Fruit fly (Drosophila melanogaster): ENCODE results near the gene Alp9.

Alp9 gene

DNA sequence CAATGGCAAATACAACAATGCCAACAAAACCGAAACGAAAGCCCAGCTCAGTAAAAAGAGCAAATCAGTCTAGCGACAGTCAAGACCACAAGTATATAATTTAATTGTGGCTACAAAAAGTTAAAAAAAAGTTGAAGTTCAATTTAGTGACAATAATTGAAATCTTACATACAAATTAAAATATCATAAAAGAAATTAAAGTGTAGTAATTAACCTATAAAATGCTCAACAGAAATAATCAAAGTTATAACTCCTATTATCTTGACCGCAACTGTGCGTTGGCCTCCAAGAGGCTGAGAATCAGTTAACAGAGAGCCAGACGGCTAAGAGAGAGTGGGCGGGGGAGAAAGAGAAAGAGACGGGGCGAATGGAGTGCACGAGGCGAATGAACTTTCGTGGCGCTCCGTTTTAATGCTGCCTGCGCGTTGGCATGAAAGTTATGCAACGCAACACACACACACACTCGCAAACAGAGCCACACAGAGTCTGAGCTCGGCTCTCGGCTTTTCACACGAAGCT, 16.4 kb downstream of the Alp9 start:
- TF ChIP-seq CTCF (optimal IDR thresholded peaks at IDR 0.05) (no peak), CG8478 (optimal IDR thresholded peaks at IDR 0.05) (no peak)

DNA sequence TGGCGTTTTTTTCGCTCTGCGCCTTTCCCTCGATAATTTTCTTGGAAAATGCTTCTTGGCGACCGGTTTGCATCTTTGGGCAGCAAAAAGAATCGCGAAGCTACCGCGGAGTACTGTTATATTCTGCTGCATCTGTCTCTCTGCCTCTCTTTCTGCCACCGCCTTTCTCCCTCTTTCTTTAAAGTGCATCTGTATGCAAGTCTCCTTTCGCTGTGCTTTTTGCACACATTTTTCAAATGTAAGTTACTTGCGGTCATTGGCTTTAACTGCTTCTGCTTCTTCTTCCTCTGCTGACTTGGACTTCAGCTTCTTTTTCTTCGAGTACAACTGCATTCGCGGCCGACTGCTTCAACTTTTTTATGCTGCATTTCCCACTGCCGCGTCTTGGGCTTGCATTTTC, 20.4 kb downstream of the Alp9 start:
- TF ChIP-seq CG8478 (optimal IDR thresholded peaks at IDR 0.05) = no peak
- TF ChIP-seq CTCF (optimal IDR thresholded peaks at IDR 0.05) = no peak

DNA sequence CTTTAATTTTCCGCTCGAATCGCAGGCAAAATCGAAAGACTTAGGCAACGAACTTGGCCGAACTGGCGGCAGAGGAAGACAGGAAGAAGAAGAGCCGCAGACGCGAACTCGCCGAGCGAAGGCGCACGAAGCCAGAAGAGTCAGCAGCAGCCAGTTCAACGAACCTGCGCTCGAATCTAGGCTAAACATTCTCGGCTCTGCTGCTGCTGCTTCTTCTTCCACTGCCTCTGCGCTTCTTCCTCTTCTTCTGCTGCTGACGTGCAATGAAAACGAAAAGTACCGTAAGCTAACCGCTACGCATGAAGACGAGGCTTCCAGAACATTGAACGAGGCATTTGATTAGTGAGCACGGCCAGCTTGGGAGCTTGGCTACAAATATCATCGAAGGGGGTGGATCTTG, 21.1 kb downstream of the Alp9 start:
- TF ChIP-seq CTCF (optimal IDR thresholded peaks at IDR 0.05) (no peak), CG8478 (optimal IDR thresholded peaks at IDR 0.05) (no peak)

DNA sequence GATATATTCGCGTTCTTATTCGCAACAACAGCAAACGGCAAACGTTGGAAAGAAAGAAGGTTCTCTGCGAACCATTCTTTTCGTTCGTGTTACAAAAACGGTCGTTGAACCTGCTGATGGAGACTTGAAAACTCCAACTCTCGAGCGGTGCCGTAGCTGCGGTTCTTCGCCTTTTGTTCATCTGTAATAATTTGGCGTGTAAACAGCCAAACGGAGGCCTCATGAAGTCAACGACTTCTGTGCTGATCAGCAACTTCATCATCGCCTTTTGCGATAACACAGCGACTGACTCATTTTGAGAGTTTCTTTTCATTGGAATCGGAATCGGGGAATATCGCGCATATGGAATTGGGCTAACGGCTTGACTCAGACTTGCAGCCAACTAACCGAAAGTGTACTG, 22.1 kb downstream of the Alp9 start:
- no peak for TF ChIP-seq CG8478 (optimal IDR thresholded peaks at IDR 0.05)
- no peak for TF ChIP-seq CTCF (optimal IDR thresholded peaks at IDR 0.05)

DNA sequence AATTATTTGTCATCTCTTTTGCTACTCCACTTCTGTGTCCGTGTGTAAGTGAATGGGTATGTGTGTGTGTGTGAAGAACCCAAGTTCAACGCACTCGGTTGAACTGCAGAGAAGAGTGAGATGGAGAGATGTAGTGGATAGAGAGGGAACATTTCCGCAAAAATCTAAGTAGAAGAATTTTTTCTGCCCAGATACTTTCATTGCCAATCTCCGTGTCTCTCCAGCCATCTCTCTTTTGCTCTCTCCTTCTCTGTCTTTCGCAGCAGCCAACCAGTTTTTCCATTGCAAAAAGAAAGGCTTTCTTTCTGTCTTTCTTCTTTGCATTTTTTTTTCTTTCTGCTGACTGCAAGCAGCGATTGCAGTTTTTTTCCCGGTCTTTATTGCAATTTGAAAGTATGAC, 23.4 kb downstream of the Alp9 start:
- TF ChIP-seq CTCF (optimal IDR thresholded peaks at IDR 0.05) = no peak
- TF ChIP-seq CG8478 (optimal IDR thresholded peaks at IDR 0.05) = no peak

DNA sequence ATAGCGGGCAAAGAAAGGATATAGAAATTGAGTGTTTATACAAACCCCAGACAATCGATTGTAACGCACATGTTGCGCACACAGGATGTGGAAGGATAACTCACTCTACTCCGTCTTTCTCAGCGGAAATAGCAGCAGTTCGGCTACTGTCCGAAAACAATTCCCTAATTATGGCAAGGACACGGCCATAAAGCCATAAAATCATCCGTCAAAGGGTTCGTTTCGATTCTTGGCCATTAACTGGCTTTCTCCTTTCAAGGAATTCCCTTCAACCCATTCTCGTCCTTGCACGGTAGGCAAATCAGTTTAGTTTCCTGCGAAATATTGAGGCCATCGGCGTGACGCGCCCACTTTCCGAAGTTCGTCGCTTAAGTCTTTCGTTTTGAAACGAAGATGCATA, 26.2 kb downstream of the Alp9 start:
- TF ChIP-seq CTCF (optimal IDR thresholded peaks at IDR 0.05) (no peak), CG8478 (optimal IDR thresholded peaks at IDR 0.05) (no peak)

dm6 chr3L:5621908-5622307, 26.6 kb downstream of the Alp9 start:
- no peak for TF ChIP-seq CTCF (optimal IDR thresholded peaks at IDR 0.05)
- no peak for TF ChIP-seq CG8478 (optimal IDR thresholded peaks at IDR 0.05)

DNA sequence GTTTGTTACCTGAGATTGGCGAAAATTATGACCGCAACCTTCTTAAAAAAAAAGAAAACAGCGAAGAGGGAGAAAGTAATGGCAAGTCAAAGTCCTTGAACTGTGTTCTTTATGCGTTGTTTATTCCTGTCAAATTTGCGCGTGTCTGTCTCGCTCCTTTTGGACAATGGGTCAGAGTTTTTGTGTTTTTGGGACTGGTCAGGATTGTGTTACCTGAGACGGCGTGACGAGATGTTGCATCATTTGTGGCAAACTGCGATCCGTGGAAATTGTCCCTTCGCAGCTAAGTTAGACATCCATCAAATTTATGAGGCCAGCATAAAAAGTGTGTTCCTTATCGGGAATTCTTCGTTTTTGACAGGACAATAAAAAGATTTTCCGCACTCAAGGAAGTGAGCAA, 28.0 kb downstream of the Alp9 start:
- TF ChIP-seq CTCF (optimal IDR thresholded peaks at IDR 0.05) (no peak), CG8478 (optimal IDR thresholded peaks at IDR 0.05) (no peak)

- TF ChIP-seq CG8478 (optimal IDR thresholded peaks at IDR 0.05) = no peak
- TF ChIP-seq CTCF (optimal IDR thresholded peaks at IDR 0.05) = no peak
Observed at dm6 chr3L:5625121-5625667, 29.9 kb downstream of the Alp9 start.

DNA sequence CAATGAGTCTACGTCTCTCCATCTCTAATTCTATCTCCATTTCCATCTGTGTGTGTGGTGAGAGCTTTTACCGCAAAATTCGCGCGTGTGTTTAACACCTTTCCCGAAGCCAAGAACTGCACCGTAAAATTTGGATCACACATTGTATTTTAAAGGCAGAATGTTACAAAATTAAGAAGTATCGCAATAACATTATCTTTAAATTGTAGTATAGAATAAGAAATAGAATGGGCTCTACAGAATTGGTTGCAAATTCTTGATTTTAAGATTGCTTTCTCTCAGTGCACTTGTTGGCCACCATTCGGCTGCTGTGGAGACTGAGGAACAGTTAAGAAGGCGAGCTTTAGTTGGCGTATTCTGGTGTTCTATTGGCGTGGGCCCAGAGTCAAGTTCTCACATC, 31.1 kb downstream of the Alp9 start:
- TF ChIP-seq CTCF (optimal IDR thresholded peaks at IDR 0.05) (no peak), CG8478 (optimal IDR thresholded peaks at IDR 0.05) (no peak)

DNA sequence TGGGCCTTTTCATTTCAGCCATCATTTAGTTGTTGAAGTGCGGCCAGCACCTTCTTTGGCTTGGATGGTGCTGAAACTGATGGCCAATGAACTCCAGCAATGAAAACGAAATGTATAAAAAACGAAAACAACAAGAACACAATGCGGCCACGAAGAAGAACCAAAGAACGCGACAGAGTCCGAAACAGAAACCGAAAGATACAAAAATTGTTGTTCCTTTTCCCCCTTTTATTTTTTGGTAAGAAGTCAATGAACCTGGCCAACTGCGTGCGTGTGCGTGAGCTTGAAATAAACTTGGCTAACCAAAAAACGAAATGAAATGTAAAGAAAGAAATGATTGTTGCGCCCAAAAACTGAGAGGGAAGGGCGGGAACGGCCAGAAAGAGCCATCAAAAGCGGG, 32.5 kb downstream of the Alp9 start:
- TF ChIP-seq CTCF (optimal IDR thresholded peaks at IDR 0.05) = no peak
- TF ChIP-seq CG8478 (optimal IDR thresholded peaks at IDR 0.05) = no peak

- TF ChIP-seq CG8478 (optimal IDR thresholded peaks at IDR 0.05) = no peak
Observed at dm6 chr3L:5630176-5630583, 34.8 kb downstream of the Alp9 start.

DNA sequence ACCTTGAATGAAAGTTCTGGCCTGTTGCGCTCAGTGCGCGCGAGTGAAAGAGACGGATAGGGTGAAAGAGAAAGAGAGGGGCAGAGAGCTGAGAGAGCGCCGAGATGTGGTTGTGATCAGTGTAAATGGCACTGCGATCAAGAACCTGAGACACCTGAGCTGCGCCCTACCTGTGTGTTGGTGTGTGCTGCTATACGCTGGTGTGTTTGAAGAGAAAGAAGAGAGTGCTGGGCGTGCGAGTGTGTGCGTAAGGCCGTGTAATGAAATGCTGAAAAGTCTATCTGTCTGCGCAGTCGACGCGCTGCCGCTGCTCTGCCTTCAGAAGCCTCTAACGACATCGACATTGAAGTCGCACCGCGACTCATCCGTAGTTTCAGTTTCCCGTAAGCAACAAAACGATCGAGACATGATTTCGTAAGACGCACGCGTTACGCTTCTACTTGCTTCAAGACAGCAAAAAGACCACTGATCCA, 35.3 kb downstream of the Alp9 start, which contains the start of gene Blimp-1:
Blimp-1 (plus strand) TSS at position 376 of the 473 bp plus-strand sequence.
- TF ChIP-seq CG8478 (optimal IDR thresholded peaks at IDR 0.05) (no peak), CTCF (optimal IDR thresholded peaks at IDR 0.05) (no peak)

dm6 chr3L:5631917-5632316, 36.6 kb downstream of the Alp9 start:
- no peak for TF ChIP-seq CTCF (optimal IDR thresholded peaks at IDR 0.05)
- no peak for TF ChIP-seq CG8478 (optimal IDR thresholded peaks at IDR 0.05)

dm6 chr3L:5633247-5634187, 38.2 kb downstream of the Alp9 start:
- no peak for TF ChIP-seq CG8478 (optimal IDR thresholded peaks at IDR 0.05)
- TF ChIP-seq CTCF (optimal IDR thresholded peaks at IDR 0.05) = no peak
